Fruit fly (Drosophila melanogaster) Kc167 (cell line): ENCODE results near the gene Rab9.

Source experiments
- insv ChIP-seq: fragments of >200 bp; optimal IDR thresholded peaks from 3 replicates; lab custom pipeline; 2018; ENCODE audit warnings: missing external identifiers
- psq ChIP-seq: fragments of >200 bp; optimal IDR thresholded peaks from 2 replicates; lab custom pipeline; 2017; ENCODE audit warnings: missing external identifiers

- no peak for TF ChIP-seq insv
- no peak for TF ChIP-seq psq (lab: Kevin White, UChicago)
Measured at dm6 chr2L:19434260-19434659, 1.9 kb downstream of the Rab9 start.
